Fruit fly (Drosophila melanogaster): ENCODE results near the gene mRpL38.

Gene mRpL38

dm6 chrX:14233843-14234337 is 7.8 kb downstream of the mRpL38 start, which contains the start of gene CG42271 (continued):
- TF ChIP-seq oc (tag; optimal IDR thresholded peaks at IDR 0.05) (no peak), CG30403 (GFP tag; optimal IDR thresholded peaks at IDR 0.05) (peak; percentile 43), CG17612 (GFP tag; IDR thresholded peaks at IDR 0.05) (no peak), Fer1 (GFP tag; optimal IDR thresholded peaks at IDR 0.05) (peak; percentile 46), HmgZ (tag; optimal IDR thresholded peaks at IDR 0.05) (no peak), lilli (GFP tag; optimal IDR thresholded peaks at IDR 0.05) (peak; percentile 8), klu (GFP tag; IDR thresholded peaks at IDR 0.05) (no peak), CG18262 (tag; optimal IDR thresholded peaks at IDR 0.05) (peak; percentile 53), CG15269 (tag; optimal IDR thresholded peaks at IDR 0.05) (no peak), Atf3 (GFP tag; optimal IDR thresholded peaks at IDR 0.05) (no peak), B-H2 (GFP tag; optimal IDR thresholded peaks at IDR 0.05) (no peak), CG12299 (tag; optimal IDR thresholded peaks at IDR 0.05) (no peak), repo (GFP tag; optimal IDR thresholded peaks at IDR 0.05) (no peak), Awh (GFP tag; IDR thresholded peaks at IDR 0.05) (no peak), CG11456 (GFP tag; IDR thresholded peaks at IDR 0.05) (no peak), gcm (GFP tag; optimal IDR thresholded peaks at IDR 0.05) (no peak), CG7372 (GFP tag; IDR thresholded peaks at IDR 0.05) (peak; percentile 35; the same call in 1 of the 2 replicates), CG32772 (GFP tag; IDR thresholded peaks at IDR 0.05) (no peak), Vsx1 (GFP tag; optimal IDR thresholded peaks at IDR 0.05) (peak; percentile 36), CG8290 (GFP tag; optimal IDR thresholded peaks at IDR 0.05) (peak; percentile 18), CG8290 (tag; optimal IDR thresholded peaks at IDR 0.05) (no peak), cato (GFP tag; optimal IDR thresholded peaks at IDR 0.05; ENCODE audit: borderline replicate concordance) (no peak), NfI (GFP tag; optimal IDR thresholded peaks at IDR 0.05) (peak; percentile 61), HHEX (GFP tag; optimal IDR thresholded peaks at IDR 0.05) (peak; percentile 8), CG12236 (GFP tag; optimal IDR thresholded peaks at IDR 0.05) (no peak), Hmx (GFP tag; optimal IDR thresholded peaks at IDR 0.05) (no peak), cas (GFP tag; IDR thresholded peaks at IDR 0.05) (no peak), chn (GFP tag; optimal IDR thresholded peaks at IDR 0.05) (no peak), CG4820 (GFP tag; optimal IDR thresholded peaks at IDR 0.05) (peak; percentile 11), CG9215 (GFP tag; IDR thresholded peaks at IDR 0.05) (0 out of 2 replicates have a peak, but pooled peaks have one; percentile 24), Med (GFP tag) (peak; percentile 60), HmgD (GFP tag; optimal IDR thresholded peaks at IDR 0.05) (no peak), stwl (tag; optimal IDR thresholded peaks at IDR 0.05) (peak; percentile 76), corto (GFP tag; optimal IDR thresholded peaks at IDR 0.05) (no peak), CG6854 (GFP tag; optimal IDR thresholded peaks at IDR 0.05) (no peak), MESR4 (GFP tag; optimal IDR thresholded peaks at IDR 0.05) (peak; percentile 91), zf30C (GFP tag; optimal IDR thresholded peaks at IDR 0.05) (no peak), h (optimal IDR thresholded peaks at IDR 0.05) (no peak), CG11398 (GFP tag; optimal IDR thresholded peaks at IDR 0.05) (no peak), HLHmδ (GFP tag; optimal IDR thresholded peaks at IDR 0.05) (no peak), CG18011 (GFP tag; optimal IDR thresholded peaks at IDR 0.05) (no peak), pnt (GFP tag; optimal IDR thresholded peaks at IDR 0.05) (no peak), sqz (GFP tag; optimal IDR thresholded peaks at IDR 0.05) (no peak), CG11723 (GFP tag; optimal IDR thresholded peaks at IDR 0.05) (no peak), tio (GFP tag; optimal IDR thresholded peaks at IDR 0.05) (no peak), CG7963 (GFP tag; IDR thresholded peaks at IDR 0.05; ENCODE audit: partially characterized antibody) (peak; percentile 72; the same call in 2 of the 3 replicates), jumu (GFP tag; optimal IDR thresholded peaks at IDR 0.05) (no peak), sisA (GFP tag; IDR thresholded peaks at IDR 0.05) (no peak), D19A (tag; optimal IDR thresholded peaks at IDR 0.05) (no peak), scrt (GFP tag; optimal IDR thresholded peaks at IDR 0.05) (no peak), CG1529 (GFP tag; optimal IDR thresholded peaks at IDR 0.05) (no peak), CG17802 (tag; optimal IDR thresholded peaks at IDR 0.05) (no peak)

All from whole organism, embryonic.